Worm (Caenorhabditis elegans) whole organism, mixed stage, embryonic: Measurements from ENCODE around the gene F28E10.1.

Experiments used
- ceh-39 ChIP-seq: fragments of 150-350 bp; optimal IDR thresholded peaks from 2 replicates; lab custom pipeline; 2014; ENCODE audit warnings: missing biosample characterization, missing genetic modification characterization
- mep-1 ChIP-seq: fragments of 150-350 bp; optimal IDR thresholded peaks from 2 replicates; lab custom pipeline; 2017; ENCODE audit warnings: missing biosample characterization, missing genetic modification reagents, missing genetic modification characterization, inconsistent platforms
- nhr-12 ChIP-seq: fragments of 150-350 bp; optimal IDR thresholded peaks from 2 replicates; lab custom pipeline; 2014; ENCODE audit warnings: missing biosample characterization, missing genetic modification characterization
- nhr-2 ChIP-seq: fragments of 150-350 bp; optimal IDR thresholded peaks from 2 replicates; lab custom pipeline; 2014; ENCODE audit warnings: missing biosample characterization, missing genetic modification characterization
- snpc-4 ChIP-seq: fragments of 150-350 bp; optimal IDR thresholded peaks from 2 replicates; lab custom pipeline; 2014; ENCODE audit warnings: missing biosample characterization, missing genetic modification characterization
- unc-120 ChIP-seq: sonication (generic microtip); optimal IDR thresholded peaks from 2 replicates; lab custom pipeline; 2017; ENCODE audit warnings: missing genetic modification characterization, missing compliant biosample characterization; ENCODE audit not compliant: poor library complexity, severe bottlenecking
- unc-39 ChIP-seq: fragments of 150-350 bp; optimal IDR thresholded peaks from 2 replicates; lab custom pipeline; 2014; ENCODE audit warnings: missing biosample characterization, missing genetic modification characterization
- unc-62 ChIP-seq: fragments of 150-350 bp; optimal IDR thresholded peaks from 2 replicates; lab custom pipeline; 2014; ENCODE audit warnings: missing biosample characterization, missing genetic modification reagents, missing genetic modification characterization

DNA sequence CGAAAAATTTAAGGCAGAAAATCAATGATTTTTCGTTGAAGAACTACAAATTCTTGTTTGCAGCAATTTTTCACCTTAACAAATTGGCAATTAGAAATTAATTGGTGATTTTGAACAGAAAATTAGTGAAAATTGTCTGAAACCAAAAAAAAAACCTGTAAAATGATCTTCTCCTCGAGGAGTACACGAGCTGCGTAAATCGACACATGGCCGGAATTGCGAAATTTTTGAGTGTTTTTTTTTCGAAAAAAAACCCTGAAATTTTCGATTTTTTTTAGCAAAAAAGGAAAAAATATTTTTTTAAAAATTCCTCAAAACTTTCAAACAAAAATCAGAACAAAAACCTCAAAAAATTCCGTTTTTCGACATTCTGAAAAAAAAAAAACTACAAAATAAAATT is 17.1 kb upstream of the F28E10.1 start:
- TF ChIP-seq nhr-12 (tag; lab: Kevin White, UChicago): no peak
- no peak for TF ChIP-seq snpc-4
- TF ChIP-seq ceh-39 (tag; lab: Kevin White, UChicago): no peak
- TF ChIP-seq nhr-2 (tag; lab: Kevin White, UChicago): no peak
- no peak for TF ChIP-seq unc-39
- TF ChIP-seq unc-62 (GFP tag; lab: Kevin White, UChicago): no peak
- no peak for TF ChIP-seq unc-120 (tag; lab: Kevin White, UChicago)
- TF ChIP-seq mep-1: no peak
